1 fruit fly cellular context compared by ENCODE assay signal in the genomic region with DNA sequence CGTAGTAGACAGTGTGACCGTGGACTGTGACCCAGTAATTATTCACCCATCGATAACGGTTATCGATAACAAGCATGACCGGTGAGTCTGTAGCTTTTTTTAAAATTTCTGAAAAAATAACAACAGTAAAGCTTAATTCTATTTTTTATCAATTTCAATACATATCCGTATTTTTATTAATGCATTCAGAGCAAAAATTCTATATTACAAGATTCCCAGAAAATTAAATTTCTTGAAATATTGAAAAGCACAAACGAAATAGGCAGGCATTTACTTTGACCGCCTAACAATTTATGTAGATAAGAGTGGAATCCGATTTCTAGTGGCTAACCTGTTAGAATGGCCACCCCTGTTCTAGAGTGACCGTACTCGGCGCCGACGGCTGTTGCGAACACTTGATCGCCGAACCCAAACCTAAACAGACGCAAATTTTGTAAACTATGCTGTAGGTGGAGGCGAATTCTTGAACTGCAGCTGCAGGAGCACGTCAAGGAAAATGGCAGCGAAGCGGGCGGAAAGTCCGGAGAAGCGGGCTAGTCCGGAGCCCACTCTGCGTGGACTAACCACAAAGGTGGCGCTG.
A peak's percentile ranks its signal among the peaks of the same experiment; 100 is the strongest.
TF ChIP-seq lines count a peak whose summit lies in the region.

TSS of gene CG3652 (minus strand) at position 35 of the 580 bp plus-strand sequence.

TF ChIP-seq in whole organism, embryonic, 481 proteins besides CTCF, POLR2A, EP300 and RAD21 (continued from another document and continues in another):
- no peak for TF ChIP-seq CG2889 (GFP tag; IDR thresholded peaks at IDR 0.05; lab: Robert Waterston, UW)
- TF ChIP-seq CG15601 (tag; optimal IDR thresholded peaks at IDR 0.05; lab: Kevin White, UChicago), result no peak
- TF ChIP-seq CG17612 (GFP tag; IDR thresholded peaks at IDR 0.05; lab: Robert Waterston, UW), result no peak
- TF ChIP-seq exex (tag; optimal IDR thresholded peaks at IDR 0.05; lab: Kevin White, UChicago), result no peak
- no peak for TF ChIP-seq Trl (optimal IDR thresholded peaks at IDR 0.05; lab: Kevin White, UChicago)
- peak; percentile 34 for TF ChIP-seq Trl (GFP tag; optimal IDR thresholded peaks at IDR 0.05; lab: Kevin White, UChicago)
- peak; percentile 37 for TF ChIP-seq pho (GFP tag; optimal IDR thresholded peaks at IDR 0.05; lab: Kevin White, UChicago)
- TF ChIP-seq MESR4 (GFP tag; optimal IDR thresholded peaks at IDR 0.05; lab: Kevin White, UChicago), result peak; percentile 54
- 0 out of 2 replicates have a peak, but pooled peaks have one; percentile 13 for TF ChIP-seq CG32532 (GFP tag; IDR thresholded peaks at IDR 0.05; lab: Robert Waterston, UW)
- no peak for TF ChIP-seq CG2678 (tag; optimal IDR thresholded peaks at IDR 0.05; lab: Kevin White, UChicago)
- no peak for TF ChIP-seq Dfd (GFP tag; optimal IDR thresholded peaks at IDR 0.05; lab: Kevin White, UChicago)
- TF ChIP-seq CG1792 (GFP tag; optimal IDR thresholded peaks at IDR 0.05; lab: Kevin White, UChicago), result no peak
- TF ChIP-seq cato (GFP tag; optimal IDR thresholded peaks at IDR 0.05; lab: Kevin White, UChicago; ENCODE audit: borderline replicate concordance), result no peak
- TF ChIP-seq Mad (GFP tag; optimal IDR thresholded peaks at IDR 0.05; lab: Kevin White, UChicago), result no peak
- TF ChIP-seq sug (tag; optimal IDR thresholded peaks at IDR 0.05; lab: Kevin White, UChicago), result no peak
- TF ChIP-seq CG18764 (GFP tag; optimal IDR thresholded peaks at IDR 0.05; lab: Kevin White, UChicago), result no peak
- TF ChIP-seq nerfin-1 (tag; optimal IDR thresholded peaks at IDR 0.05; lab: Kevin White, UChicago), result no peak
- peak; percentile 48 for TF ChIP-seq vvl (GFP tag; IDR thresholded peaks at IDR 0.05; lab: Robert Waterston, UW)
- peak; percentile 61 for TF ChIP-seq nmo (GFP tag; optimal IDR thresholded peaks at IDR 0.05; lab: Kevin White, UChicago)
- TF ChIP-seq CG16863 (GFP tag; optimal IDR thresholded peaks at IDR 0.05; lab: Kevin White, UChicago), result no peak
- TF ChIP-seq hth (optimal IDR thresholded peaks at IDR 0.05; lab: Kevin White, UChicago), result no peak
- peak; percentile 20 for TF ChIP-seq hkb (optimal IDR thresholded peaks at IDR 0.05; lab: Kevin White, UChicago)
- TF ChIP-seq hkb (GFP tag; IDR thresholded peaks at IDR 0.05; lab: Robert Waterston, UW), result no peak
- TF ChIP-seq Atf-2 (GFP tag; optimal IDR thresholded peaks at IDR 0.05; lab: Kevin White, UChicago), result no peak
- no peak for TF ChIP-seq GATAe (GFP tag; conservative IDR thresholded peaks at IDR 0.05; lab: Robert Waterston, UW)
- no peak for TF ChIP-seq PHDP (tag; optimal IDR thresholded peaks at IDR 0.05; lab: Kevin White, UChicago)
- peak; percentile 14 for TF ChIP-seq NC2β (GFP tag; optimal IDR thresholded peaks at IDR 0.05; lab: Kevin White, UChicago)
- peak; percentile 67 for TF ChIP-seq CoRest (tag; optimal IDR thresholded peaks at IDR 0.05; lab: Kevin White, UChicago)
- TF ChIP-seq CG16813 (GFP tag; IDR thresholded peaks at IDR 0.05; lab: Robert Waterston, UW; ENCODE audit: partially characterized antibody), result peak; percentile 60
- no peak for TF ChIP-seq Nf-YC (tag; optimal IDR thresholded peaks at IDR 0.05; lab: Kevin White, UChicago)
- no peak for TF ChIP-seq luna (GFP tag; optimal IDR thresholded peaks at IDR 0.05; lab: Kevin White, UChicago)
- TF ChIP-seq CG10366 (GFP tag; IDR thresholded peaks at IDR 0.05; lab: Robert Waterston, UW), result no peak
- TF ChIP-seq CG3995 (GFP tag; optimal IDR thresholded peaks at IDR 0.05; lab: Kevin White, UChicago), result peak; percentile 77
- TF ChIP-seq lola (GFP tag; optimal IDR thresholded peaks at IDR 0.05; lab: Kevin White, UChicago), result peak in 1 of 3 experiments; percentile 29
- TF ChIP-seq tna (GFP tag; IDR thresholded peaks at IDR 0.05; lab: Robert Waterston, UW; ENCODE audit: partially characterized antibody), result no peak
- no peak for TF ChIP-seq cg (GFP tag; optimal IDR thresholded peaks at IDR 0.05; lab: Kevin White, UChicago)
- no peak for TF ChIP-seq gsb-n (tag; optimal IDR thresholded peaks at IDR 0.05; lab: Kevin White, UChicago)
- no peak for TF ChIP-seq CG11504 (tag; optimal IDR thresholded peaks at IDR 0.05; lab: Kevin White, UChicago)
- TF ChIP-seq Hr39 (optimal IDR thresholded peaks at IDR 0.05; lab: Kevin White, UChicago), result no peak
- TF ChIP-seq Xrp1 (GFP tag; IDR thresholded peaks at IDR 0.05; lab: Robert Waterston, UW), result no peak
- TF ChIP-seq org-1 (GFP tag; optimal IDR thresholded peaks at IDR 0.05; lab: Kevin White, UChicago), result no peak
- TF ChIP-seq CG8478 (optimal IDR thresholded peaks at IDR 0.05; lab: Kevin White, UChicago), result no peak
- no peak for TF ChIP-seq ac (GFP tag; optimal IDR thresholded peaks at IDR 0.05; lab: Kevin White, UChicago)
- no peak for TF ChIP-seq Sox100B (GFP tag; optimal IDR thresholded peaks at IDR 0.05; lab: Kevin White, UChicago)
- TF ChIP-seq tup (GFP tag; optimal IDR thresholded peaks at IDR 0.05; lab: Kevin White, UChicago), result no peak
- TF ChIP-seq wek (GFP tag; optimal IDR thresholded peaks at IDR 0.05; lab: Kevin White, UChicago), result no peak
- TF ChIP-seq sisA (GFP tag; IDR thresholded peaks at IDR 0.05; lab: Robert Waterston, UW), result no peak
- no peak for TF ChIP-seq sqz (GFP tag; optimal IDR thresholded peaks at IDR 0.05; lab: Kevin White, UChicago)
- TF ChIP-seq nau (GFP tag; optimal IDR thresholded peaks at IDR 0.05; lab: Kevin White, UChicago), result no peak
- no peak for TF ChIP-seq CG6175 (GFP tag; IDR thresholded peaks at IDR 0.05; lab: Robert Waterston, UW)
- no peak for TF ChIP-seq CG11456 (GFP tag; IDR thresholded peaks at IDR 0.05; lab: Robert Waterston, UW)
- TF ChIP-seq ranshi (GFP tag; IDR thresholded peaks at IDR 0.05; lab: Robert Waterston, UW), result no peak
- TF ChIP-seq BEAF-32 (GFP tag; optimal IDR thresholded peaks at IDR 0.05; lab: Kevin White, UChicago), result peak; percentile 80
- TF ChIP-seq Usf (GFP tag; optimal IDR thresholded peaks at IDR 0.05; lab: Kevin White, UChicago), result no peak
- TF ChIP-seq Chrac-16 (GFP tag; optimal IDR thresholded peaks at IDR 0.05; lab: Kevin White, UChicago), result peak; percentile 43
- peak; percentile 20 for TF ChIP-seq maf-S (GFP tag; optimal IDR thresholded peaks at IDR 0.05; lab: Kevin White, UChicago)
- TF ChIP-seq klu (GFP tag; IDR thresholded peaks at IDR 0.05; lab: Robert Waterston, UW), result peak; percentile 11; the same call in 1 of the 2 replicates
- TF ChIP-seq Ravus (GFP tag; IDR thresholded peaks at IDR 0.05; lab: Robert Waterston, UW), result no peak
- peak; percentile 4 to 48 for TF ChIP-seq dpn (GFP tag; optimal IDR thresholded peaks at IDR 0.05; lab: Kevin White, UChicago)
- TF ChIP-seq so (GFP tag; IDR thresholded peaks at IDR 0.05; lab: Robert Waterston, UW), result no peak
- TF ChIP-seq NC2α (GFP tag; optimal IDR thresholded peaks at IDR 0.05; lab: Kevin White, UChicago), result no peak
- no peak for TF ChIP-seq odd (GFP tag; optimal IDR thresholded peaks at IDR 0.05; lab: Kevin White, UChicago)
- no peak for TF ChIP-seq wor (GFP tag; IDR thresholded peaks at IDR 0.05; lab: Robert Waterston, UW)
- TF ChIP-seq CG7372 (GFP tag; IDR thresholded peaks at IDR 0.05; lab: Robert Waterston, UW), result no peak
- 0 out of 2 replicates have a peak, but pooled peaks have one; percentile 20 for TF ChIP-seq lmd (GFP tag; IDR thresholded peaks at IDR 0.05; lab: Robert Waterston, UW)
- TF ChIP-seq CG3065 (GFP tag; optimal IDR thresholded peaks at IDR 0.05; lab: Kevin White, UChicago), result no peak
- no peak for TF ChIP-seq tx (GFP tag; optimal IDR thresholded peaks at IDR 0.05; lab: Kevin White, UChicago)
- TF ChIP-seq CG14710 (tag; optimal IDR thresholded peaks at IDR 0.05; lab: Kevin White, UChicago), result peak; percentile 72
- TF ChIP-seq psq (GFP tag; optimal IDR thresholded peaks at IDR 0.05; lab: Kevin White, UChicago), result no peak
- no peak for TF ChIP-seq pb (GFP tag; optimal IDR thresholded peaks at IDR 0.05; lab: Kevin White, UChicago)
- no peak for TF ChIP-seq CG42726 (GFP tag; IDR thresholded peaks at IDR 0.05; lab: Robert Waterston, UW; ENCODE audit: partially characterized antibody)
- TF ChIP-seq CG12299 (tag; optimal IDR thresholded peaks at IDR 0.05; lab: Kevin White, UChicago), result no peak
- no peak for TF ChIP-seq Oli (tag; optimal IDR thresholded peaks at IDR 0.05; lab: Kevin White, UChicago)
- no peak for TF ChIP-seq CG11247 (GFP tag; IDR thresholded peaks at IDR 0.05; lab: Robert Waterston, UW)
- TF ChIP-seq Sry-β (GFP tag; optimal IDR thresholded peaks at IDR 0.05; lab: Kevin White, UChicago), result peak; percentile 82
- no peak for TF ChIP-seq mirr (GFP tag; optimal IDR thresholded peaks at IDR 0.05; lab: Kevin White, UChicago)
- TF ChIP-seq tll (GFP tag; optimal IDR thresholded peaks at IDR 0.05; lab: Kevin White, UChicago), result no peak
- no peak for TF ChIP-seq sima (GFP tag; optimal IDR thresholded peaks at IDR 0.05; lab: Kevin White, UChicago)
- TF ChIP-seq wdn (GFP tag; IDR thresholded peaks at IDR 0.05; lab: Robert Waterston, UW), result no peak
- no peak for TF ChIP-seq CG10274 (GFP tag; optimal IDR thresholded peaks at IDR 0.05; lab: Kevin White, UChicago)
- TF ChIP-seq Fer3 (tag; optimal IDR thresholded peaks at IDR 0.05; lab: Kevin White, UChicago), result no peak
- no peak for TF ChIP-seq p53 (GFP tag; optimal IDR thresholded peaks at IDR 0.05; lab: Kevin White, UChicago)
- no peak for TF ChIP-seq Gsc (GFP tag; IDR thresholded peaks at IDR 0.05; lab: Robert Waterston, UW)
- TF ChIP-seq mld (GFP tag; IDR thresholded peaks at IDR 0.05; lab: Robert Waterston, UW; ENCODE audit: partially characterized antibody), result no peak
- TF ChIP-seq Antp (GFP tag; optimal IDR thresholded peaks at IDR 0.05; lab: Kevin White, UChicago), result no peak
- TF ChIP-seq CG12219 (GFP tag; optimal IDR thresholded peaks at IDR 0.05; lab: Kevin White, UChicago), result no peak
- peak; percentile 23 for TF ChIP-seq dmrt11E (tag; optimal IDR thresholded peaks at IDR 0.05; lab: Kevin White, UChicago)
- TF ChIP-seq CG18599 (GFP tag; optimal IDR thresholded peaks at IDR 0.05; lab: Kevin White, UChicago), result no peak
- peak; percentile 43 for TF ChIP-seq Ets65A (GFP tag; lab: Kevin White, UChicago)
- TF ChIP-seq gsb (GFP tag; IDR thresholded peaks at IDR 0.05; lab: Robert Waterston, UW), result no peak
- no peak for TF ChIP-seq sc (optimal IDR thresholded peaks at IDR 0.05; lab: Kevin White, UChicago)
- no peak for TF ChIP-seq sc (GFP tag; optimal IDR thresholded peaks at IDR 0.05; lab: Kevin White, UChicago)
- TF ChIP-seq cwo (GFP tag; optimal IDR thresholded peaks at IDR 0.05; lab: Kevin White, UChicago), result no peak
- no peak for TF ChIP-seq Awh (GFP tag; IDR thresholded peaks at IDR 0.05; lab: Robert Waterston, UW)
- TF ChIP-seq sens (GFP tag; lab: Kevin White, UChicago), result peak; percentile 87
- no peak for TF ChIP-seq Spps (tag; optimal IDR thresholded peaks at IDR 0.05; lab: Kevin White, UChicago)
- TF ChIP-seq Nf-YB (GFP tag; optimal IDR thresholded peaks at IDR 0.05; lab: Kevin White, UChicago), result no peak
- TF ChIP-seq Bteb2 (GFP tag; optimal IDR thresholded peaks at IDR 0.05; lab: Kevin White, UChicago), result peak; percentile 14
- peak; percentile 43 for TF ChIP-seq Hsf (GFP tag; optimal IDR thresholded peaks at IDR 0.05; lab: Kevin White, UChicago)
- TF ChIP-seq TFAM (GFP tag; optimal IDR thresholded peaks at IDR 0.05; lab: Kevin White, UChicago), result no peak
- peak; percentile 68 for TF ChIP-seq Myb (GFP tag; optimal IDR thresholded peaks at IDR 0.05; lab: Kevin White, UChicago)
- no peak for TF ChIP-seq aop (GFP tag; IDR thresholded peaks at IDR 0.05; lab: Robert Waterston, UW)
- no peak for TF ChIP-seq Hey (tag; optimal IDR thresholded peaks at IDR 0.05; lab: Kevin White, UChicago)
- TF ChIP-seq pum (GFP tag; optimal IDR thresholded peaks at IDR 0.05; lab: Kevin White, UChicago), result peak; percentile 35
- TF ChIP-seq al (GFP tag; IDR thresholded peaks at IDR 0.05; lab: Robert Waterston, UW), result peak; percentile 20; the same call in 1 of the 2 replicates
- no peak for TF ChIP-seq cas (GFP tag; IDR thresholded peaks at IDR 0.05; lab: Robert Waterston, UW)
- peak; percentile 55 for TF ChIP-seq MBD-R2 (GFP tag; IDR thresholded peaks at IDR 0.05; lab: Robert Waterston, UW)
- TF ChIP-seq CG2120 (GFP tag; optimal IDR thresholded peaks at IDR 0.05; lab: Kevin White, UChicago), result peak; percentile 64
- TF ChIP-seq salm (tag; optimal IDR thresholded peaks at IDR 0.05; lab: Kevin White, UChicago), result no peak
- no peak for TF ChIP-seq grau (tag; optimal IDR thresholded peaks at IDR 0.05; lab: Kevin White, UChicago)
- no peak for TF ChIP-seq CG15011 (GFP tag; optimal IDR thresholded peaks at IDR 0.05; lab: Kevin White, UChicago)
- no peak for TF ChIP-seq CG17912 (GFP tag; optimal IDR thresholded peaks at IDR 0.05; lab: Kevin White, UChicago)
- TF ChIP-seq Camta (GFP tag; optimal IDR thresholded peaks at IDR 0.05; lab: Kevin White, UChicago), result no peak
- no peak for TF ChIP-seq CG8290 (GFP tag; optimal IDR thresholded peaks at IDR 0.05; lab: Kevin White, UChicago)
- TF ChIP-seq CG8290 (tag; optimal IDR thresholded peaks at IDR 0.05; lab: Kevin White, UChicago), result no peak
- no peak for TF ChIP-seq CG12236 (GFP tag; optimal IDR thresholded peaks at IDR 0.05; lab: Kevin White, UChicago)
- TF ChIP-seq trem (tag; optimal IDR thresholded peaks at IDR 0.05; lab: Kevin White, UChicago), result peak; percentile 61
- TF ChIP-seq Lpt (GFP tag; optimal IDR thresholded peaks at IDR 0.05; lab: Kevin White, UChicago), result no peak
- TF ChIP-seq CG43689 (GFP tag; IDR thresholded peaks at IDR 0.05; lab: Robert Waterston, UW), result no peak
- TF ChIP-seq HmgZ (tag; optimal IDR thresholded peaks at IDR 0.05; lab: Kevin White, UChicago), result no peak
- TF ChIP-seq zfh1 (GFP tag; IDR thresholded peaks at IDR 0.05; lab: Robert Waterston, UW), result no peak
- TF ChIP-seq Dbx (GFP tag; IDR thresholded peaks at IDR 0.05; lab: Robert Waterston, UW), result 0 out of 3 replicates have a peak, but pooled peaks have one; percentile 21
- TF ChIP-seq CG4404 (GFP tag; IDR thresholded peaks at IDR 0.05; lab: Robert Waterston, UW), result no peak
- no peak for TF ChIP-seq her (GFP tag; optimal IDR thresholded peaks at IDR 0.05; lab: Kevin White, UChicago)
- TF ChIP-seq Stat92E (GFP tag; optimal IDR thresholded peaks at IDR 0.05; lab: Kevin White, UChicago), result no peak
- TF ChIP-seq HLHmδ (GFP tag; optimal IDR thresholded peaks at IDR 0.05; lab: Kevin White, UChicago), result no peak
- TF ChIP-seq Lhr (GFP tag; optimal IDR thresholded peaks at IDR 0.05; lab: Kevin White, UChicago), result peak; percentile 21
- TF ChIP-seq Six4 (GFP tag; optimal IDR thresholded peaks at IDR 0.05; lab: Kevin White, UChicago), result no peak
- no peak for TF ChIP-seq BtbVII (GFP tag; optimal IDR thresholded peaks at IDR 0.05; lab: Kevin White, UChicago)
- TF ChIP-seq zf30C (GFP tag; optimal IDR thresholded peaks at IDR 0.05; lab: Kevin White, UChicago), result no peak
- no peak for TF ChIP-seq CG1647 (GFP tag; optimal IDR thresholded peaks at IDR 0.05; lab: Kevin White, UChicago)
